Fruit fly (Drosophila melanogaster): ENCODE results near the gene Arr2.
A peak's percentile ranks its signal among the peaks of the same experiment; 100 is the strongest.

The Arr2 gene

DNA sequence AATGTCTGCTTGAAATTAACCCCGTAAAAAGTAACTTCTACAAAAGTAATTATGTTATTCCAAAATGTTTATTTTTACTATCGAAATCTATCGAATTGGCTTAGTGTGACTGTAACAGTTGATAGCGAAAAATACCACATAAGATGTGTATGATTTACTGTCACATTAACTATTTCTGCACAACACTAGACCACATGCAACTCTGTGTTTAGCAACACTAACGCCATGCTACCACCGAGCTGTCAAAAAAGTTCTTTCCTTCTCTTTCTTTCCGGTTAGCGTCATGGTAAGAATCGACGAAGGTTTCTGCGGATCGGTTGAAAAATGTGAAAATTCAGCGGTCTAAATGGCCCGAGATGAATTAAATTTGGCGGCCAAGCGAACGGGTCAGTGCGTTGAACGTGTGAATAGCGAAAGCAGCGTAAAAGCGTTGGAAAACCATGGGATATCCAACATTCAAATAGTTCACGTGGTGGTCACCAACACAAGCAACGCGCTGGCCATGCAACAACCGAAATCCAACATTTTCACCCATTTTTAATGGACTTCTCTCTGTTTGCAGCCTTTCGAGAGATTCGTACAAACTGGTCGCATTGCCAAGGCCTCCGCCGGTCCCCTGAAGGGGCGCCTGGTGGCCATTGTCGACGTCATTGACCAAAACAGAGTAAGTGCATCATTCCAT lies 47.8 kb downstream of the Arr2 start, which contains the start of the genes Nelf-E and RpL14 (continued):
- TF ChIP-seq CG8290 (GFP tag; optimal IDR thresholded peaks at IDR 0.05) (no peak), CG8290 (tag; optimal IDR thresholded peaks at IDR 0.05) (peak; percentile 89 to 99), CG12744 (GFP tag; optimal IDR thresholded peaks at IDR 0.05) (peak; percentile 89), CG31365 (tag; optimal IDR thresholded peaks at IDR 0.05) (peak; percentile 92), dpn (GFP tag; optimal IDR thresholded peaks at IDR 0.05) (peak; percentile 87 to 97), CG15514 (GFP tag; optimal IDR thresholded peaks at IDR 0.05) (peak; percentile 95), seq (GFP tag; IDR thresholded peaks at IDR 0.05) (peak; percentile 88), exex (tag; optimal IDR thresholded peaks at IDR 0.05) (peak; percentile 77), CG5953 (GFP tag; IDR thresholded peaks at IDR 0.05) (peak; percentile 88), CG4820 (GFP tag; optimal IDR thresholded peaks at IDR 0.05) (peak; percentile 87), phol (tag; optimal IDR thresholded peaks at IDR 0.05) (peak; percentile 100), sr (GFP tag; IDR thresholded peaks at IDR 0.05) (peak; percentile 93), CG10147 (GFP tag; optimal IDR thresholded peaks at IDR 0.05) (no peak), NC2α (GFP tag; optimal IDR thresholded peaks at IDR 0.05) (peak; percentile 96), CG9437 (GFP tag; optimal IDR thresholded peaks at IDR 0.05) (peak; percentile 88), sqz (GFP tag; optimal IDR thresholded peaks at IDR 0.05) (no peak), CG3995 (GFP tag; optimal IDR thresholded peaks at IDR 0.05) (peak; percentile 82), luna (GFP tag; optimal IDR thresholded peaks at IDR 0.05) (peak; percentile 96), chm (GFP tag; IDR thresholded peaks at IDR 0.05) (peak; percentile 96), C15 (GFP tag; IDR thresholded peaks at IDR 0.05) (peak; percentile 91), E2f2 (GFP tag; IDR thresholded peaks at IDR 0.05) (peak; percentile 80), Lim3 (GFP tag; IDR thresholded peaks at IDR 0.05) (0 out of 2 replicates have a peak, but pooled peaks have one; percentile 42), yki (optimal IDR thresholded peaks at IDR 0.05) (no peak), Dip2 (GFP tag; IDR thresholded peaks at IDR 0.05) (no peak), Dp (GFP tag; optimal IDR thresholded peaks at IDR 0.05) (peak; percentile 64), CG9727 (GFP tag; optimal IDR thresholded peaks at IDR 0.05) (peak; percentile 97), Bteb2 (GFP tag; optimal IDR thresholded peaks at IDR 0.05) (peak; percentile 96), GATAe (GFP tag; conservative IDR thresholded peaks at IDR 0.05) (peak; percentile 66; the same call in 1 of the 2 replicates), CG2875 (GFP tag; optimal IDR thresholded peaks at IDR 0.05) (peak; percentile 93), CG6254 (GFP tag; optimal IDR thresholded peaks at IDR 0.05) (peak; percentile 88), CG15696 (tag; optimal IDR thresholded peaks at IDR 0.05) (peak; percentile 69), Mes4 (GFP tag; optimal IDR thresholded peaks at IDR 0.05) (peak; percentile 99), CG3163 (GFP tag; optimal IDR thresholded peaks at IDR 0.05) (peak; percentile 91), CG15601 (tag; optimal IDR thresholded peaks at IDR 0.05) (peak; percentile 93), Hr78 (GFP tag; optimal IDR thresholded peaks at IDR 0.05) (no peak), CoRest (tag; optimal IDR thresholded peaks at IDR 0.05) (peak; percentile 87), pan (optimal IDR thresholded peaks at IDR 0.05) (no peak), pan (GFP tag; optimal IDR thresholded peaks at IDR 0.05 in 1 of 2, IDR thresholded peaks at IDR 0.05 in 1 of 2) (peak in 1 of 2 experiments; percentile 95), Blimp-1 (GFP tag; optimal IDR thresholded peaks at IDR 0.05) (peak; percentile 79), knrl (GFP tag; IDR thresholded peaks at IDR 0.05; ENCODE audit: partially characterized antibody) (peak; percentile 59; the same call in 2 of the 3 replicates), CG8944 (GFP tag; optimal IDR thresholded peaks at IDR 0.05) (peak; percentile 90), otp (GFP tag; IDR thresholded peaks at IDR 0.05) (peak; percentile 96), kah (GFP tag; optimal IDR thresholded peaks at IDR 0.05) (peak; percentile 92), Sin3A (optimal IDR thresholded peaks at IDR 0.05) (peak; percentile 55), bbx (GFP tag; IDR thresholded peaks at IDR 0.05; ENCODE audit: partially characterized antibody) (peak; percentile 61), CG11504 (tag; optimal IDR thresholded peaks at IDR 0.05) (peak; percentile 89), fu2 (GFP tag; optimal IDR thresholded peaks at IDR 0.05) (peak; percentile 95), CG1529 (GFP tag; optimal IDR thresholded peaks at IDR 0.05) (peak; percentile 90), z (GFP tag; IDR thresholded peaks at IDR 0.05) (peak; percentile 68; the same call in 2 of the 3 replicates), CG9932 (GFP tag; IDR thresholded peaks at IDR 0.05) (peak; percentile 95)

Data from whole organism, embryonic.